Worm (Caenorhabditis elegans): ENCODE results near the gene ugt-43.

DNA sequence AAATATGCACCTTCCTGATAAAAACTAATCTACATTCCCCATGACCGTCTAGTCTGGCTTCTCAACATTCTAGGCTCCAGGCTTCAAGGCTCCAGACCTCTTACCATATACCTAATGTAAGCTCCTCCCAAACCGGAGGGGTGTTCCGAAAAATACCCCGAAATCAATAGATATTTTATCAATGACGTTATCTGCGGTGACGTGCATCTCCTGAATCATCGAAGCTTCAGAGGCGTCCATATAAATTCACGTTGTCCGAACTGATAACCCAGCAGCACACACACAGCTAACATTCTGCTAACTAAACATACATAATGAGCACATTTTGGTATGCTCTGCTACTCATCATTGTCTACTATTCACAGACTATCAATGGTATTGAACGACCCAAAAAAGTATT is 5.1 kb downstream of the ugt-43 start, which contains the start of gene ugt-44:
- TF ChIP-seq lin-40 (tag; optimal IDR thresholded peaks at IDR 0.05) = no peak
- no peak for TF ChIP-seq lin-26 (GFP tag; IDR thresholded peaks at IDR 0.05)
- TF ChIP-seq unc-62 (GFP tag; optimal IDR thresholded peaks at IDR 0.05) = no peak
- no peak for TF ChIP-seq him-1 (tag; optimal IDR thresholded peaks at IDR 0.05)
- TF ChIP-seq bed-2 (GFP tag; IDR thresholded peaks at IDR 0.05) = no peak
- no peak for TF ChIP-seq lin-35 (GFP tag; optimal IDR thresholded peaks at IDR 0.05)
- TF ChIP-seq F52B5.7 (tag; optimal IDR thresholded peaks at IDR 0.05) = no peak
- no peak for TF ChIP-seq aptf-3 (GFP tag; IDR thresholded peaks at IDR 0.05)

Measured in whole organism, young adult.